Fruit fly (Drosophila melanogaster) whole organism, embryonic: ENCODE measurements around the gene CG9514.

ENCODE experiments used
- Ada2b ChIP-seq: fragments of 200-800 bp; sonication (Bioruptor generic); IDR thresholded peaks from 2 replicates; pipeline ENCODE4 v1.3.6; 2022; ENCODE audit warnings: missing biosample characterization, missing genetic modification characterization
- Atf-2 ChIP-seq: fragments of 200-800 bp; sonication (Bioruptor generic); optimal IDR thresholded peaks from 2 replicates; lab custom pipeline; 2016; ENCODE audit warnings: missing biosample characterization, missing genetic modification characterization
- B-H2 ChIP-seq: fragments of 200-800 bp; sonication (Bioruptor generic); optimal IDR thresholded peaks from 2 replicates; lab custom pipeline; 2018; ENCODE audit warnings: missing biosample characterization, mild to moderate bottlenecking, missing genetic modification characterization
- CG10565 ChIP-seq: fragments of 200-800 bp; sonication (Bioruptor generic); optimal IDR thresholded peaks from 3 replicates; lab custom pipeline; 2016; ENCODE audit warnings: missing biosample characterization, mild to moderate bottlenecking, missing genetic modification characterization
- CG11696 ChIP-seq: fragments of 200-800 bp; sonication (Bioruptor generic); IDR thresholded peaks from 2 replicates; pipeline ENCODE4 v1.3.6; 2022; ENCODE audit warnings: missing biosample characterization, missing genetic modification characterization
- CG12155 ChIP-seq: fragments of 200-800 bp; sonication (Bioruptor generic); optimal IDR thresholded peaks from 3 replicates; lab custom pipeline; 2016; ENCODE audit warnings: missing biosample characterization, missing genetic modification characterization
- CG12391 ChIP-seq: fragments of 200-800 bp; sonication (Bioruptor generic); optimal IDR thresholded peaks from 3 replicates; lab custom pipeline; 2018; ENCODE audit warnings: missing biosample characterization, mild to moderate bottlenecking, missing genetic modification characterization, moderate library complexity
- CG12769 ChIP-seq: fragments of 200-800 bp; sonication (Bioruptor generic); optimal IDR thresholded peaks from 2 replicates; lab custom pipeline; 2019; ENCODE audit warnings: missing biosample characterization, mild to moderate bottlenecking, missing genetic modification characterization, moderate library complexity
- CG13424 ChIP-seq: fragments of 200-800 bp; sonication (Bioruptor generic); optimal IDR thresholded peaks from 2 replicates; lab custom pipeline; 2019; ENCODE audit warnings: missing biosample characterization, mild to moderate bottlenecking, missing genetic modification characterization, moderate library complexity
- CG13775 ChIP-seq: fragments of 200-800 bp; sonication (Bioruptor generic); optimal IDR thresholded peaks from 3 replicates; lab custom pipeline; 2017; ENCODE audit warnings: missing biosample characterization, mild to moderate bottlenecking, missing genetic modification characterization
- CG1529 ChIP-seq: fragments of 200-800 bp; sonication (Bioruptor generic); optimal IDR thresholded peaks from 3 replicates; lab custom pipeline; 2018; ENCODE audit warnings: missing biosample characterization, missing genetic modification characterization
- CG2120 ChIP-seq: fragments of 200-800 bp; sonication (Bioruptor generic); optimal IDR thresholded peaks from 3 replicates; lab custom pipeline; 2016; ENCODE audit warnings: missing biosample characterization, missing genetic modification characterization
- CG30020 ChIP-seq: fragments of 200-800 bp; optimal IDR thresholded peaks from 2 replicates; lab custom pipeline; 2019; ENCODE audit warnings: missing biosample characterization, mild to moderate bottlenecking, missing genetic modification characterization, moderate library complexity
- CG33213 ChIP-seq: fragments of 200-800 bp; sonication (Bioruptor generic); optimal IDR thresholded peaks from 3 replicates; lab custom pipeline; 2016; ENCODE audit warnings: missing biosample characterization, missing genetic modification characterization
- CG4854 ChIP-seq: fragments of 200-800 bp; sonication (Bioruptor generic); optimal IDR thresholded peaks from 2 replicates; lab custom pipeline; 2016; ENCODE audit warnings: missing biosample characterization, missing genetic modification characterization, inconsistent platforms
- CG8290 ChIP-seq, 3 experiments: fragments of 200-800 bp; sonication (Bioruptor generic); optimal IDR thresholded peaks; 2 replicates each; lab custom pipeline; 2016 to 2019; ENCODE audit warnings: missing biosample characterization in 3 of 3, missing genetic modification characterization in 3 of 3, mild to moderate bottlenecking in 2 of 3, moderate library complexity in 1 of 3
- CG9876 ChIP-seq: fragments of 200-800 bp; sonication (Bioruptor generic); optimal IDR thresholded peaks from 2 replicates; lab custom pipeline; 2016; ENCODE audit warnings: missing biosample characterization, missing genetic modification characterization
- Chrac-16 ChIP-seq: fragments of 200-800 bp; sonication (Bioruptor generic); optimal IDR thresholded peaks from 3 replicates; lab custom pipeline; 2016; ENCODE audit warnings: missing biosample characterization, missing genetic modification characterization
- D19B ChIP-seq: fragments of 200-800 bp; sonication (Bioruptor generic); optimal IDR thresholded peaks from 2 replicates; lab custom pipeline; 2017; ENCODE audit warnings: missing biosample characterization, mild to moderate bottlenecking, missing genetic modification characterization
- Eip74EF ChIP-seq, 2 experiments: fragments of 200-800 bp in 1 of 2; fragments of >200 bp in 1 of 2; sonication (Bioruptor generic) in 1 of 2; optimal IDR thresholded peaks; 2 replicates each; lab custom pipeline; 2017 to 2019; ENCODE audit warnings: missing biosample characterization in 2 of 2, missing genetic modification characterization in 2 of 2, mild to moderate bottlenecking in 1 of 2, moderate library complexity in 1 of 2
- Fer1 ChIP-seq: fragments of 200-800 bp; sonication (Bioruptor generic); optimal IDR thresholded peaks from 2 replicates; lab custom pipeline; 2017; ENCODE audit warnings: missing biosample characterization, mild to moderate bottlenecking, missing genetic modification characterization
- H2.0 ChIP-seq: fragments of 200-800 bp; sonication (Bioruptor generic); IDR thresholded peaks from 2 replicates; pipeline ENCODE4 v1.3.6; 2022; ENCODE audit warnings: missing biosample characterization, missing genetic modification characterization
- HHEX ChIP-seq: fragments of 200-800 bp; sonication (Bioruptor generic); optimal IDR thresholded peaks from 3 replicates; lab custom pipeline; 2017; ENCODE audit warnings: missing biosample characterization, mild to moderate bottlenecking, missing genetic modification characterization, missing genetic modification reagents
- Hand ChIP-seq: fragments of 200-800 bp; sonication (Bioruptor generic); optimal IDR thresholded peaks from 2 replicates; lab custom pipeline; 2017; ENCODE audit warnings: mild to moderate bottlenecking, missing biosample characterization, missing genetic modification reagents, missing genetic modification characterization
- HmgZ ChIP-seq: fragments of 200-800 bp; sonication (Bioruptor generic); optimal IDR thresholded peaks from 2 replicates; lab custom pipeline; 2018; ENCODE audit warnings: missing biosample characterization, mild to moderate bottlenecking, missing genetic modification characterization
- Hmx ChIP-seq: fragments of 200-800 bp; sonication (Bioruptor generic); optimal IDR thresholded peaks from 2 replicates; lab custom pipeline; 2016; ENCODE audit warnings: missing biosample characterization, missing genetic modification characterization
- MESR4 ChIP-seq: fragments of 200-800 bp; sonication (Bioruptor generic); optimal IDR thresholded peaks from 2 replicates; lab custom pipeline; 2018; ENCODE audit warnings: missing biosample characterization, mild to moderate bottlenecking, missing genetic modification characterization, moderate library complexity
- NK7.1 ChIP-seq: fragments of 200-800 bp; sonication (Bioruptor generic); optimal IDR thresholded peaks from 3 replicates; lab custom pipeline; 2016; ENCODE audit warnings: missing biosample characterization, missing genetic modification characterization
- Opbp ChIP-seq: fragments of 200-800 bp; sonication (Bioruptor generic); IDR thresholded peaks from 3 replicates; pipeline ENCODE4 v1.3.6; 2022; ENCODE audit warnings: missing biosample characterization, missing genetic modification characterization; ENCODE audit not compliant: partially characterized antibody
- Optix ChIP-seq: fragments of 200-800 bp; sonication (Bioruptor generic); IDR thresholded peaks from 3 replicates; pipeline ENCODE4 v1.3.6; 2022; ENCODE audit warnings: missing biosample characterization, missing genetic modification characterization
- Sox100B ChIP-seq: fragments of 200-800 bp; sonication (Bioruptor generic); optimal IDR thresholded peaks from 3 replicates; lab custom pipeline; 2018; ENCODE audit warnings: missing biosample characterization, mild to moderate bottlenecking, missing genetic modification characterization
- ase ChIP-seq: fragments of 200-800 bp; sonication (Bioruptor generic); IDR thresholded peaks from 3 replicates; pipeline ENCODE4 v1.3.6; 2022; ENCODE audit warnings: missing biosample characterization, missing genetic modification characterization
- bbx ChIP-seq: fragments of 200-800 bp; sonication (Bioruptor generic); IDR thresholded peaks from 2 replicates; pipeline ENCODE4 v1.3.6; 2022; ENCODE audit warnings: missing biosample characterization, missing genetic modification characterization; ENCODE audit not compliant: partially characterized antibody
- br ChIP-seq: fragments of >200 bp; optimal IDR thresholded peaks from 2 replicates; lab custom pipeline; 2017
- cas ChIP-seq: fragments of 200-800 bp; sonication (Bioruptor generic); IDR thresholded peaks from 2 replicates; pipeline ENCODE4 v1.3.6; 2022; ENCODE audit warnings: missing biosample characterization, missing genetic modification characterization
- corto ChIP-seq: fragments of 200-800 bp; sonication (Bioruptor generic); optimal IDR thresholded peaks from 2 replicates; lab custom pipeline; 2016; ENCODE audit warnings: missing biosample characterization, mild to moderate bottlenecking, missing genetic modification characterization, moderate library complexity
- croc ChIP-seq: fragments of 200-800 bp; sonication (Bioruptor generic); conservative IDR thresholded peaks from 3 replicates; pipeline ENCODE4 v1.3.6; 2022; ENCODE audit warnings: missing biosample characterization, missing genetic modification characterization
- fd64A ChIP-seq: fragments of 200-800 bp; sonication (Bioruptor generic); optimal IDR thresholded peaks from 3 replicates; lab custom pipeline; 2018; ENCODE audit warnings: missing biosample characterization, mild to moderate bottlenecking, missing genetic modification characterization
- gcm ChIP-seq: fragments of 200-800 bp; sonication (Bioruptor generic); optimal IDR thresholded peaks from 2 replicates; lab custom pipeline; 2019; ENCODE audit warnings: missing biosample characterization, mild to moderate bottlenecking, missing genetic modification characterization, moderate library complexity
- kah ChIP-seq: fragments of 200-800 bp; sonication (Bioruptor generic); optimal IDR thresholded peaks from 2 replicates; lab custom pipeline; 2018; ENCODE audit warnings: missing biosample characterization, mild to moderate bottlenecking, missing genetic modification characterization
- maf-S ChIP-seq: fragments of 200-800 bp; sonication (Bioruptor generic); optimal IDR thresholded peaks from 2 replicates; lab custom pipeline; 2016; ENCODE audit warnings: missing biosample characterization, missing genetic modification characterization
- pho ChIP-seq: fragments of 200-800 bp; sonication (Bioruptor generic); optimal IDR thresholded peaks from 2 replicates; lab custom pipeline; 2016; ENCODE audit warnings: missing biosample characterization, missing genetic modification characterization
- salm ChIP-seq: fragments of 200-800 bp; sonication (Bioruptor generic); optimal IDR thresholded peaks from 2 replicates; lab custom pipeline; 2018; ENCODE audit warnings: missing biosample characterization, mild to moderate bottlenecking, missing genetic modification characterization
- sr ChIP-seq: fragments of 200-800 bp; sonication (Bioruptor generic); IDR thresholded peaks from 3 replicates; pipeline ENCODE4 v1.3.6; 2022; ENCODE audit warnings: missing biosample characterization, missing genetic modification characterization
- stc ChIP-seq: fragments of 200-800 bp; sonication (Bioruptor generic); IDR thresholded peaks from 2 replicates; pipeline ENCODE4 v1.3.6; 2022; ENCODE audit warnings: missing biosample characterization, missing genetic modification characterization
- tap ChIP-seq: fragments of 200-800 bp; optimal IDR thresholded peaks from 3 replicates; lab custom pipeline; 2019; ENCODE audit warnings: missing biosample characterization, mild to moderate bottlenecking, missing genetic modification characterization, moderate library complexity
- tll ChIP-seq, 2 experiments: fragments of 200-800 bp in 1 of 2; fragments of >200 bp in 1 of 2; sonication (Bioruptor generic) in 1 of 2; optimal IDR thresholded peaks; 2 replicates each; lab custom pipeline; 2017 to 2019; ENCODE audit warnings: missing biosample characterization in 2 of 2, missing genetic modification characterization in 2 of 2, mild to moderate bottlenecking in 1 of 2, moderate library complexity in 1 of 2
- trem ChIP-seq: fragments of 200-800 bp; optimal IDR thresholded peaks from 3 replicates; lab custom pipeline; 2019; ENCODE audit warnings: missing biosample characterization, mild to moderate bottlenecking, missing genetic modification characterization, moderate library complexity
- trh ChIP-seq: fragments of 200-800 bp; sonication (Bioruptor generic); optimal IDR thresholded peaks from 2 replicates; lab custom pipeline; 2016; ENCODE audit warnings: missing biosample characterization, missing genetic modification characterization
- wor ChIP-seq: fragments of 200-800 bp; sonication (Bioruptor generic); IDR thresholded peaks from 2 replicates; pipeline ENCODE4 v1.3.6; 2022; ENCODE audit warnings: missing biosample characterization, missing genetic modification characterization

Gene CG9514

DNA sequence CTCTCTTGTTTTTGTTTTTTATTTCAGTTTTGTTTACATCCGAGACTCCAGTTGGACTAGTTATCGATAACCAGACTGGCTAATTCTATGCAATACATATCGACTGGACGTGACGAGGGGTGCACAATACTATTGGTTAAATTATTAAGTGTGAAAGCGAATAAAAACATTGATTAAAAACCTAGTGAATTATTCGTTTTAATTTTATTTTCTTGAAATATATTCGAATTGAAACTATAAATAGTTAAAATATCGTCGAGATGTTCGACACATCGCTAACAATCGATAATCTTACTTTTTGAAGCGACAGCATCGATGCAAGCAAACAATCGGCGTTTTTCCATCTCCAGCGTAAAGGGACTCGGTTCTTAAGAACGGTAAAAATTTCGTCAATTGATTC is 57.6 kb downstream of the CG9514 start, which contains the start of the genes CG32590 and Flo2 (continued):
- TF ChIP-seq stc (GFP tag; lab: Robert Waterston, UW) = peak; percentile 62; the same call in 1 of the 2 replicates
- peak; percentile 42 for TF ChIP-seq Fer1 (GFP tag; lab: Kevin White, UChicago)
- TF ChIP-seq CG2120 (GFP tag; lab: Kevin White, UChicago) = peak; percentile 90
- peak; percentile 48 for TF ChIP-seq trh (GFP tag; lab: Kevin White, UChicago)
- peak; percentile 25 for TF ChIP-seq MESR4 (GFP tag; lab: Kevin White, UChicago)
- TF ChIP-seq Hmx (GFP tag; lab: Kevin White, UChicago) = no peak
- no peak for TF ChIP-seq fd64A
- peak; percentile 38 for TF ChIP-seq corto
- TF ChIP-seq kah (GFP tag; lab: Kevin White, UChicago) = no peak
- TF ChIP-seq H2.0 (GFP tag; lab: Robert Waterston, UW) = peak; percentile 80
- peak; percentile 61 for TF ChIP-seq wor (GFP tag; lab: Robert Waterston, UW)
- peak; percentile 75 for TF ChIP-seq CG13424 (tag; lab: Kevin White, UChicago)
- no peak for TF ChIP-seq CG11696 (GFP tag; lab: Robert Waterston, UW)
- peak; percentile 63 for TF ChIP-seq trem
- no peak for TF ChIP-seq CG1529 (GFP tag; lab: Kevin White, UChicago)
- no peak; the same call in 1 of the 3 replicates for TF ChIP-seq croc (GFP tag; lab: Robert Waterston, UW)
- TF ChIP-seq maf-S (GFP tag; lab: Kevin White, UChicago) = peak; percentile 72
- peak; percentile 94 for TF ChIP-seq bbx (GFP tag; lab: Robert Waterston, UW)
- peak; percentile 69 for TF ChIP-seq HmgZ (tag; lab: Kevin White, UChicago)
- peak; percentile 89 for TF ChIP-seq CG12391 (tag; lab: Kevin White, UChicago)
- no peak for TF ChIP-seq CG10565 (GFP tag; lab: Kevin White, UChicago)
- peak; percentile 78 for TF ChIP-seq CG8290 (GFP tag; optimal IDR thresholded peaks at IDR 0.05; lab: Kevin White, UChicago)
- TF ChIP-seq CG8290 (tag; optimal IDR thresholded peaks at IDR 0.05; lab: Kevin White, UChicago) = peak; percentile 54 to 78
- TF ChIP-seq tll (GFP tag; optimal IDR thresholded peaks at IDR 0.05; lab: Kevin White, UChicago) = no peak
- TF ChIP-seq CG12155 (GFP tag; lab: Kevin White, UChicago) = peak; percentile 66
- TF ChIP-seq CG13775 (GFP tag; lab: Kevin White, UChicago) = peak; percentile 71
- peak; percentile 16 for TF ChIP-seq NK7.1 (GFP tag; lab: Kevin White, UChicago)
- peak; percentile 84 for TF ChIP-seq pho (GFP tag; lab: Kevin White, UChicago)
- no peak for TF ChIP-seq sr
- TF ChIP-seq gcm = peak; percentile 19
- peak; percentile 69 for TF ChIP-seq B-H2 (GFP tag; lab: Kevin White, UChicago)
- no peak for TF ChIP-seq salm
- TF ChIP-seq Optix (GFP tag; lab: Robert Waterston, UW) = peak; percentile 72; the same call in 2 of the 3 replicates
- peak; percentile 81 for TF ChIP-seq Chrac-16 (GFP tag; lab: Kevin White, UChicago)
- peak; percentile 10 for TF ChIP-seq Sox100B (GFP tag; lab: Kevin White, UChicago)
- no peak for TF ChIP-seq br (lab: Kevin White, UChicago)
- TF ChIP-seq CG12769 (tag; lab: Kevin White, UChicago) = no peak
- TF ChIP-seq Opbp (GFP tag; lab: Robert Waterston, UW) = peak; percentile 88
- TF ChIP-seq D19B = no peak
- TF ChIP-seq Ada2b (GFP tag; lab: Robert Waterston, UW) = peak; percentile 78
- TF ChIP-seq Eip74EF (GFP tag; optimal IDR thresholded peaks at IDR 0.05; lab: Kevin White, UChicago) = peak in 1 of 2 experiments; percentile 27
- peak; percentile 79 for TF ChIP-seq ase (GFP tag; lab: Robert Waterston, UW)
- peak; percentile 45 for TF ChIP-seq CG33213 (GFP tag; lab: Kevin White, UChicago)
- TF ChIP-seq CG9876 (GFP tag; lab: Kevin White, UChicago) = peak; percentile 34
- TF ChIP-seq HHEX (GFP tag; lab: Kevin White, UChicago) = peak; percentile 57
- TF ChIP-seq CG4854 (GFP tag; lab: Kevin White, UChicago) = peak; percentile 71
- peak; percentile 60 for TF ChIP-seq CG30020 (tag; lab: Kevin White, UChicago)
- no peak for TF ChIP-seq Hand (GFP tag; lab: Kevin White, UChicago)
- peak; percentile 55 for TF ChIP-seq Atf-2
- peak; percentile 60 for TF ChIP-seq cas (GFP tag; lab: Robert Waterston, UW)
- peak; percentile 53 for TF ChIP-seq tap
